Worm (Caenorhabditis elegans) whole organism, L4 larva: Measurements from ENCODE around the gene sre-6.

Experiments used
- F37D6.2 ChIP-seq: sonication (generic microtip); optimal IDR thresholded peaks from 2 replicates; lab custom pipeline; 2016; ENCODE audit warnings: mild to moderate bottlenecking, missing genetic modification characterization, missing compliant biosample characterization
- F49E8.2 ChIP-seq: sonication (generic microtip); optimal IDR thresholded peaks from 2 replicates; lab custom pipeline; 2016; ENCODE audit warnings: missing compliant biosample characterization, mild to moderate bottlenecking, missing genetic modification characterization, borderline replicate concordance
- R02D3.7 ChIP-seq: fragments of 150-350 bp; sonication (generic microtip); optimal IDR thresholded peaks from 3 replicates; lab custom pipeline; 2014; ENCODE audit warnings: missing biosample characterization, missing genetic modification characterization
- T20F7.1 ChIP-seq: fragments of 200-800 bp; sonication (Bioruptor generic); optimal IDR thresholded peaks from 2 replicates; lab custom pipeline; 2018; ENCODE audit warnings: mild to moderate bottlenecking, missing genetic modification characterization, missing compliant biosample characterization
- Y48G9A.11 ChIP-seq: fragments of 200-800 bp; sonication (Bioruptor generic); IDR thresholded peaks from 2 replicates; pipeline ENCODE4 v1.3.6; 2022; ENCODE audit warnings: missing genetic modification reagents, missing genetic modification characterization, missing compliant biosample characterization
- ZK546.5 ChIP-seq, 2 experiments: sonication (generic microtip); optimal IDR thresholded peaks; 2 replicates each; lab custom pipeline; 2017; ENCODE audit warnings: missing biosample characterization in 2 of 2, missing genetic modification characterization in 2 of 2
- aly-2 ChIP-seq: sonication (generic microtip); optimal IDR thresholded peaks from 2 replicates; lab custom pipeline; 2018; ENCODE audit warnings: missing biosample characterization, missing genetic modification characterization
- attf-4 ChIP-seq: sonication (generic microtip); optimal IDR thresholded peaks from 3 replicates; lab custom pipeline; 2017; ENCODE audit warnings: missing biosample characterization, missing genetic modification characterization
- ceh-20 ChIP-seq: fragments of 200-800 bp; sonication (Bioruptor generic); IDR thresholded peaks from 2 replicates; pipeline ENCODE4 v1.3.6; 2022; ENCODE audit warnings: missing genetic modification reagents, missing genetic modification characterization, missing compliant biosample characterization
- ceh-32 ChIP-seq: sonication (generic microtip); optimal IDR thresholded peaks from 2 replicates; lab custom pipeline; 2016; ENCODE audit warnings: mild to moderate bottlenecking, missing genetic modification characterization, missing compliant biosample characterization; ENCODE audit not compliant: poor library complexity
- ceh-44 ChIP-seq: fragments of 200-800 bp; sonication (Bioruptor generic); IDR thresholded peaks from 2 replicates; pipeline ENCODE4 v1.3.6; 2022; ENCODE audit warnings: missing genetic modification reagents, missing genetic modification characterization, missing compliant biosample characterization
- ceh-82 ChIP-seq: sonication (generic microtip); optimal IDR thresholded peaks from 2 replicates; lab custom pipeline; 2017; ENCODE audit warnings: missing biosample characterization, missing genetic modification characterization
- ctbp-1 ChIP-seq: fragments of 200-800 bp; sonication (Bioruptor generic); IDR thresholded peaks from 2 replicates; pipeline ENCODE4 v1.3.6; 2022; ENCODE audit warnings: missing genetic modification reagents, missing genetic modification characterization, missing compliant biosample characterization
- daf-16 ChIP-seq, 3 experiments: sonication (generic microtip); optimal IDR thresholded peaks; 2 replicates each; lab custom pipeline; 2016 to 2017; ENCODE audit warnings: missing genetic modification characterization in 3 of 3, missing genetic modification reagents in 3 of 3, mild to moderate bottlenecking in 2 of 3, missing compliant biosample characterization in 2 of 3, missing biosample characterization in 1 of 3, moderate library complexity in 1 of 3
- daf-8 ChIP-seq: fragments of 200-800 bp; sonication (Bioruptor generic); IDR thresholded peaks from 2 replicates; pipeline ENCODE4 v1.3.6; 2022; ENCODE audit warnings: missing genetic modification characterization, missing compliant biosample characterization
- duxl-1 ChIP-seq: sonication (generic microtip); optimal IDR thresholded peaks from 2 replicates; lab custom pipeline; 2016; ENCODE audit warnings: mild to moderate bottlenecking, missing genetic modification characterization, moderate library complexity, missing compliant biosample characterization; ENCODE audit not compliant: poor library complexity
- dve-1 ChIP-seq: sonication (generic microtip); optimal IDR thresholded peaks from 2 replicates; lab custom pipeline; 2017; ENCODE audit warnings: antibody characterized with exemption, mild to moderate bottlenecking, missing genetic modification characterization, missing compliant biosample characterization; ENCODE audit not compliant: insufficient read depth
- egl-27 ChIP-seq: sonication (generic microtip); optimal IDR thresholded peaks from 3 replicates; lab custom pipeline; 2017; ENCODE audit warnings: missing biosample characterization, missing genetic modification reagents, missing genetic modification characterization
- fos-1 ChIP-seq: fragments of 150-350 bp; optimal IDR thresholded peaks from 2 replicates; lab custom pipeline; 2014; ENCODE audit warnings: missing biosample characterization, missing genetic modification characterization
- hif-1 ChIP-seq, 2 experiments: sonication (generic microtip); optimal IDR thresholded peaks; 2 replicates each; lab custom pipeline; 2016 to 2017; ENCODE audit warnings: missing compliant biosample characterization in 2 of 2, missing genetic modification characterization in 2 of 2, missing genetic modification reagents in 2 of 2, missing genotype in 2 of 2, mild to moderate bottlenecking in 1 of 2
- hlh-11 ChIP-seq: fragments of 200-800 bp; sonication (Bioruptor generic); optimal IDR thresholded peaks from 2 replicates; lab custom pipeline; 2018; ENCODE audit warnings: mild to moderate bottlenecking, missing genetic modification characterization, missing compliant biosample characterization
- hlh-30 ChIP-seq: sonication (generic microtip); optimal IDR thresholded peaks from 2 replicates; lab custom pipeline; 2017; ENCODE audit warnings: antibody characterized with exemption, mild to moderate bottlenecking, missing genetic modification characterization, missing compliant biosample characterization; ENCODE audit not compliant: insufficient read depth
- hmg-1.1 ChIP-seq: fragments of 200-800 bp; sonication (Bioruptor generic); IDR thresholded peaks from 2 replicates; pipeline ENCODE4 v1.3.6; 2022; ENCODE audit warnings: missing genetic modification reagents, missing genetic modification characterization, missing compliant biosample characterization
- jun-1 ChIP-seq: fragments of 150-350 bp; optimal IDR thresholded peaks from 2 replicates; lab custom pipeline; 2014; ENCODE audit warnings: missing biosample characterization, missing genetic modification reagents, missing genetic modification characterization
- lin-1 ChIP-seq: fragments of 200-800 bp; sonication (Bioruptor generic); IDR thresholded peaks from 2 replicates; pipeline ENCODE4 v1.3.6; 2022; ENCODE audit warnings: missing genetic modification reagents, missing genetic modification characterization, missing compliant biosample characterization
- lin-13 ChIP-seq: fragments of 150-350 bp; optimal IDR thresholded peaks from 2 replicates; lab custom pipeline; 2014; ENCODE audit warnings: missing biosample characterization, missing genetic modification reagents, missing genetic modification characterization
- lin-38 ChIP-seq: fragments of 200-800 bp; sonication (Bioruptor generic); IDR thresholded peaks from 2 replicates; pipeline ENCODE4 v1.3.6; 2022; ENCODE audit warnings: missing genetic modification reagents, missing genetic modification characterization, missing compliant biosample characterization
- lin-39 ChIP-seq: fragments of 150-350 bp; optimal IDR thresholded peaks from 2 replicates; lab custom pipeline; 2014; ENCODE audit warnings: missing biosample characterization, missing genetic modification reagents, missing genetic modification characterization
- madf-5 ChIP-seq, 2 experiments: fragments of 200-800 bp; sonication (Bioruptor generic); IDR thresholded peaks; 2 replicates each; pipeline ENCODE4 v1.3.6; 2022; ENCODE audit warnings: missing compliant biosample characterization in 2 of 2, missing genetic modification characterization in 2 of 2
- madf-9 ChIP-seq: fragments of 200-800 bp; sonication (Bioruptor generic); conservative IDR thresholded peaks from 2 replicates; pipeline ENCODE4 v1.3.6; 2022; ENCODE audit warnings: missing genetic modification reagents, missing genetic modification characterization, missing compliant biosample characterization
- mes-2 ChIP-seq: sonication (generic microtip); optimal IDR thresholded peaks from 2 replicates; lab custom pipeline; 2016; ENCODE audit warnings: missing genotype, mild to moderate bottlenecking, missing genetic modification characterization, missing compliant biosample characterization; ENCODE audit not compliant: poor library complexity, severe bottlenecking
- mxl-3 ChIP-seq: fragments of 200-800 bp; sonication (Bioruptor generic); optimal IDR thresholded peaks from 2 replicates; lab custom pipeline; 2018; ENCODE audit warnings: mild to moderate bottlenecking, missing genetic modification characterization, missing compliant biosample characterization
- nhr-11 ChIP-seq: fragments of 150-350 bp; optimal IDR thresholded peaks from 2 replicates; lab custom pipeline; 2014; ENCODE audit warnings: missing biosample characterization, missing genetic modification characterization
- nhr-111 ChIP-seq: fragments of 200-800 bp; sonication (Bioruptor generic); optimal IDR thresholded peaks from 2 replicates; lab custom pipeline; 2018; ENCODE audit warnings: mild to moderate bottlenecking, missing genetic modification characterization, missing compliant biosample characterization
- nhr-237 ChIP-seq: sonication (generic microtip); optimal IDR thresholded peaks from 2 replicates; lab custom pipeline; 2017; ENCODE audit warnings: missing biosample characterization, missing genetic modification characterization
- nhr-25 ChIP-seq: sonication (generic microtip); optimal IDR thresholded peaks from 2 replicates; lab custom pipeline; 2017; ENCODE audit warnings: missing genetic modification characterization, mild to moderate bottlenecking, missing compliant biosample characterization, antibody characterized with exemption, moderate library complexity, borderline replicate concordance; ENCODE audit not compliant: insufficient read depth
- nhr-28 ChIP-seq: fragments of 150-350 bp; optimal IDR thresholded peaks from 2 replicates; lab custom pipeline; 2014; ENCODE audit warnings: missing biosample characterization, missing genetic modification characterization
- nhr-41 ChIP-seq: fragments of 200-800 bp; sonication (Bioruptor generic); IDR thresholded peaks from 2 replicates; pipeline ENCODE4 v1.3.6; 2022; ENCODE audit warnings: missing genetic modification reagents, missing genetic modification characterization, missing compliant biosample characterization
- nhr-48 ChIP-seq: sonication (generic microtip); optimal IDR thresholded peaks from 2 replicates; lab custom pipeline; 2016; ENCODE audit warnings: mild to moderate bottlenecking, missing genetic modification characterization, missing compliant biosample characterization
- nhr-76 ChIP-seq: fragments of 150-350 bp; optimal IDR thresholded peaks from 2 replicates; lab custom pipeline; 2014; ENCODE audit warnings: missing biosample characterization, missing genetic modification characterization
- rbr-2 ChIP-seq: sonication (generic microtip); optimal IDR thresholded peaks from 2 replicates; lab custom pipeline; 2016; ENCODE audit warnings: missing genotype, missing genetic modification characterization, missing compliant biosample characterization
- saeg-2 ChIP-seq: fragments of 200-800 bp; sonication (Bioruptor generic); IDR thresholded peaks from 2 replicates; pipeline ENCODE4 v1.3.6; 2022; ENCODE audit warnings: missing genetic modification reagents, missing genetic modification characterization, missing compliant biosample characterization
- sdz-12 ChIP-seq: fragments of 200-800 bp; sonication (Bioruptor generic); optimal IDR thresholded peaks from 2 replicates; lab custom pipeline; 2018; ENCODE audit warnings: mild to moderate bottlenecking, missing genetic modification characterization, missing compliant biosample characterization
- skn-1 ChIP-seq: fragments of 150-350 bp; optimal IDR thresholded peaks from 2 replicates; lab custom pipeline; 2014; ENCODE audit warnings: missing biosample characterization, missing genetic modification characterization
- tra-1 ChIP-seq: fragments of 200-800 bp; sonication (Bioruptor generic); IDR thresholded peaks from 2 replicates; pipeline ENCODE4 v1.3.6; 2022; ENCODE audit warnings: missing genetic modification reagents, missing genetic modification characterization, missing compliant biosample characterization
- unc-130 ChIP-seq: sonication (generic microtip); optimal IDR thresholded peaks from 2 replicates; lab custom pipeline; 2016; ENCODE audit warnings: missing genetic modification reagents, missing genetic modification characterization, missing compliant biosample characterization
- ztf-11 ChIP-seq: fragments of 150-350 bp; optimal IDR thresholded peaks from 2 replicates; lab custom pipeline; 2014; ENCODE audit warnings: missing biosample characterization, missing genetic modification characterization

Gene sre-6

DNA sequence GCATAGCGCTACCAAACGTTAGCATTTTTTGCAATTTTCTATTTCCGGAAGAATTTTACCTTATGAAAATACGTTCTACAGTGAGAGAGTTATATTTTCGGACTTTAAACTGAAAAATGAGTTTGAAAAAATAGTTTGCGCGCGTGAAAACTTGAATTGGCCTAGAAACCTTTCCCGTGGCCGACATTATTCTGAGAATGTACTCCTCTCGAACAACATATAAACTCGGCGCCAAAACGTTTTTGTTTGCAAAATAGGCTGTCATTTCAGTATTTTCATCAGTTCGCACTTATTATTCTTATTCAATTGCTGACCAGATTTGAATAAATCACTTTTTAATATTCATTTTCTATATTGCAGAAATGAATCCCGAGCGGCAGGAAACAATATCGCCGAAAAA lies 25.8 kb downstream of the sre-6 start, which contains the start of the genes mre-11 and wdr-5.3 (continued):
- no peak for TF ChIP-seq madf-9 (GFP tag; lab: Robert Waterston, UW)
- no peak for TF ChIP-seq ZK546.5 (tag; optimal IDR thresholded peaks at IDR 0.05; lab: Kevin White, UChicago)
- TF ChIP-seq F49E8.2: no peak
- TF ChIP-seq ctbp-1 (GFP tag; lab: Robert Waterston, UW): no peak
- no peak for TF ChIP-seq ceh-82 (tag; lab: Kevin White, UChicago)
- no peak for TF ChIP-seq saeg-2 (GFP tag; lab: Robert Waterston, UW)
- TF ChIP-seq nhr-41 (GFP tag; lab: Robert Waterston, UW): no peak
- no peak for TF ChIP-seq hif-1 (tag; optimal IDR thresholded peaks at IDR 0.05; lab: Kevin White, UChicago)
- no peak for TF ChIP-seq lin-39
- TF ChIP-seq skn-1: no peak
- TF ChIP-seq fos-1 (tag; lab: Kevin White, UChicago): no peak
- peak; percentile 98 for TF ChIP-seq mes-2
- TF ChIP-seq nhr-76 (tag; lab: Kevin White, UChicago): no peak
- TF ChIP-seq ztf-11 (tag; lab: Kevin White, UChicago): no peak
- no peak for TF ChIP-seq R02D3.7 (tag; lab: Kevin White, UChicago)
- TF ChIP-seq unc-130 (GFP tag; lab: Kevin White, UChicago): peak; percentile 59
- TF ChIP-seq aly-2: no peak
- no peak for TF ChIP-seq sdz-12 (GFP tag; lab: Kevin White, UChicago)
- no peak for TF ChIP-seq ceh-20 (GFP tag; lab: Robert Waterston, UW)
- TF ChIP-seq hmg-1.1 (GFP tag; lab: Robert Waterston, UW): no peak
- no peak for TF ChIP-seq F37D6.2 (tag; lab: Kevin White, UChicago)
- peak; percentile 7 for TF ChIP-seq rbr-2 (tag; lab: Kevin White, UChicago)
- no peak for TF ChIP-seq ceh-44 (GFP tag; lab: Robert Waterston, UW)
- peak; percentile 18 for TF ChIP-seq nhr-28 (tag; lab: Kevin White, UChicago)
- no peak for TF ChIP-seq nhr-111 (GFP tag; lab: Kevin White, UChicago)
- TF ChIP-seq daf-8: no peak
- TF ChIP-seq mxl-3 (GFP tag; lab: Kevin White, UChicago): peak; percentile 4
- TF ChIP-seq hlh-11 (tag; lab: Kevin White, UChicago): peak; percentile 42
- no peak for TF ChIP-seq attf-4 (tag; lab: Kevin White, UChicago)
- no peak for TF ChIP-seq nhr-11
- no peak for TF ChIP-seq nhr-25 (tag; lab: Kevin White, UChicago)
- peak; percentile 28 for TF ChIP-seq T20F7.1
- no peak for TF ChIP-seq nhr-48 (tag; lab: Kevin White, UChicago)
- no peak for TF ChIP-seq dve-1 (tag; lab: Kevin White, UChicago)
- no peak for TF ChIP-seq daf-16 (GFP tag; optimal IDR thresholded peaks at IDR 0.05; lab: Kevin White, UChicago)
- TF ChIP-seq daf-16 (tag; optimal IDR thresholded peaks at IDR 0.05; lab: Kevin White, UChicago): no peak
- no peak for TF ChIP-seq ceh-32 (tag; lab: Kevin White, UChicago)
- TF ChIP-seq nhr-237 (tag; lab: Kevin White, UChicago): no peak
- TF ChIP-seq lin-1 (GFP tag; lab: Robert Waterston, UW): no peak
- no peak for TF ChIP-seq tra-1 (GFP tag; lab: Robert Waterston, UW)
- TF ChIP-seq lin-38: no peak
- no peak for TF ChIP-seq jun-1
- TF ChIP-seq madf-5 (GFP tag; IDR thresholded peaks at IDR 0.05; lab: Robert Waterston, UW): no peak
- no peak for TF ChIP-seq hlh-30 (tag; lab: Kevin White, UChicago)
- no peak for TF ChIP-seq lin-13 (GFP tag; lab: Kevin White, UChicago)
- TF ChIP-seq Y48G9A.11 (GFP tag; lab: Robert Waterston, UW): no peak
- TF ChIP-seq egl-27 (tag; lab: Kevin White, UChicago): no peak
- peak; percentile 18 for TF ChIP-seq duxl-1 (tag; lab: Kevin White, UChicago)
